Fruit fly (Drosophila melanogaster) whole organism, embryonic: Measurements from ENCODE around the gene phol.

Source experiments
- Abd-B ChIP-seq: fragments of 200-800 bp; sonication (Bioruptor generic); optimal IDR thresholded peaks from 2 replicates; lab custom pipeline; 2018; ENCODE audit warnings: missing biosample characterization, mild to moderate bottlenecking, missing genetic modification characterization, moderate library complexity
- Atf6 ChIP-seq: fragments of 200-800 bp; sonication (Bioruptor generic); IDR thresholded peaks from 2 replicates; pipeline ENCODE4 v1.3.6; 2022; ENCODE audit warnings: missing biosample characterization, missing genetic modification characterization
- Bdp1 ChIP-seq: fragments of 200-800 bp; sonication (Bioruptor generic); optimal IDR thresholded peaks from 3 replicates; lab custom pipeline; 2016; ENCODE audit warnings: missing biosample characterization, missing genetic modification characterization
- CG10147 ChIP-seq: fragments of 200-800 bp; sonication (Bioruptor generic); optimal IDR thresholded peaks from 2 replicates; lab custom pipeline; 2019; ENCODE audit warnings: missing biosample characterization, mild to moderate bottlenecking, missing genetic modification characterization, moderate library complexity
- CG10431 ChIP-seq: fragments of 200-800 bp; sonication (Bioruptor generic); optimal IDR thresholded peaks from 3 replicates; lab custom pipeline; 2018; ENCODE audit warnings: missing biosample characterization, mild to moderate bottlenecking, missing genetic modification characterization
- CG15073 ChIP-seq: fragments of 200-800 bp; sonication (Bioruptor generic); optimal IDR thresholded peaks from 2 replicates; lab custom pipeline; 2016; ENCODE audit warnings: missing biosample characterization, missing genetic modification characterization
- CG16815 ChIP-seq: fragments of 200-800 bp; sonication (Bioruptor generic); optimal IDR thresholded peaks from 3 replicates; lab custom pipeline; 2017; ENCODE audit warnings: missing biosample characterization, mild to moderate bottlenecking, missing genetic modification characterization
- CG17568 ChIP-seq: fragments of 200-800 bp; sonication (Bioruptor generic); optimal IDR thresholded peaks from 2 replicates; lab custom pipeline; 2018; ENCODE audit warnings: missing biosample characterization, mild to moderate bottlenecking, missing genetic modification characterization, moderate library complexity
- CG18011 ChIP-seq: fragments of 200-800 bp; sonication (Bioruptor generic); optimal IDR thresholded peaks from 2 replicates; lab custom pipeline; 2017; ENCODE audit warnings: missing biosample characterization, missing genetic modification characterization, mild to moderate bottlenecking, moderate library complexity, missing genotype
- CG2129 ChIP-seq: fragments of 200-800 bp; sonication (Bioruptor generic); IDR thresholded peaks from 2 replicates; pipeline ENCODE4 v1.3.6; 2022; ENCODE audit warnings: missing biosample characterization, missing genetic modification characterization; ENCODE audit not compliant: partially characterized antibody
- CG2678 ChIP-seq: fragments of 200-800 bp; sonication (Bioruptor generic); optimal IDR thresholded peaks from 3 replicates; lab custom pipeline; 2019; ENCODE audit warnings: missing biosample characterization, mild to moderate bottlenecking, missing genetic modification characterization, moderate library complexity
- CG2889 ChIP-seq: fragments of 200-800 bp; sonication (Bioruptor generic); IDR thresholded peaks from 3 replicates; pipeline ENCODE4 v1.3.6; 2022; ENCODE audit warnings: missing biosample characterization, missing genetic modification characterization
- CG33557 ChIP-seq: fragments of 200-800 bp; sonication (Bioruptor generic); optimal IDR thresholded peaks from 2 replicates; lab custom pipeline; 2019; ENCODE audit warnings: missing biosample characterization, mild to moderate bottlenecking, missing genetic modification characterization, moderate library complexity
- CG43689 ChIP-seq: fragments of 200-800 bp; sonication (Bioruptor generic); IDR thresholded peaks from 2 replicates; pipeline ENCODE4 v1.3.6; 2022; ENCODE audit warnings: missing biosample characterization, missing genetic modification characterization
- CG7556 ChIP-seq: fragments of 200-800 bp; sonication (Bioruptor generic); optimal IDR thresholded peaks from 2 replicates; lab custom pipeline; 2017; ENCODE audit warnings: missing biosample characterization, mild to moderate bottlenecking, missing genetic modification characterization
- D ChIP-seq, 2 experiments: fragments of 200-800 bp in 1 of 2; fragments of >200 bp in 1 of 2; sonication (Bioruptor generic) in 1 of 2; optimal IDR thresholded peaks; 2 replicates in 1 of 2; 3 replicates in 1 of 2; lab custom pipeline; 2017; ENCODE audit warnings: mild to moderate bottlenecking in 1 of 2, missing biosample characterization in 1 of 2, missing genetic modification characterization in 1 of 2, missing genetic modification reagents in 1 of 2
- Dp ChIP-seq: fragments of 200-800 bp; sonication (Bioruptor generic); optimal IDR thresholded peaks from 2 replicates; lab custom pipeline; 2018; ENCODE audit warnings: missing biosample characterization, mild to moderate bottlenecking, missing genetic modification characterization, moderate library complexity
- ERR ChIP-seq: fragments of 200-800 bp; sonication (Bioruptor generic); optimal IDR thresholded peaks from 2 replicates; lab custom pipeline; 2016; ENCODE audit warnings: missing biosample characterization, missing genetic modification characterization
- Ets97D ChIP-seq: fragments of 200-800 bp; sonication (Bioruptor generic); optimal IDR thresholded peaks from 3 replicates; lab custom pipeline; 2016; ENCODE audit warnings: missing biosample characterization, missing genetic modification characterization
- HHEX ChIP-seq: fragments of 200-800 bp; sonication (Bioruptor generic); optimal IDR thresholded peaks from 3 replicates; lab custom pipeline; 2017; ENCODE audit warnings: missing biosample characterization, mild to moderate bottlenecking, missing genetic modification characterization, missing genetic modification reagents
- Hr39 ChIP-seq: fragments of >200 bp; optimal IDR thresholded peaks from 2 replicates; lab custom pipeline; 2017
- Hsf ChIP-seq: fragments of 200-800 bp; sonication (Bioruptor generic); optimal IDR thresholded peaks from 3 replicates; lab custom pipeline; 2016; ENCODE audit warnings: missing biosample characterization, missing genetic modification characterization
- Lim3 ChIP-seq: fragments of 200-800 bp; sonication (Bioruptor generic); IDR thresholded peaks from 2 replicates; pipeline ENCODE4 v1.3.6; 2022; ENCODE audit warnings: missing biosample characterization, missing genetic modification characterization
- NC2α ChIP-seq: fragments of 200-800 bp; sonication (Bioruptor generic); optimal IDR thresholded peaks from 2 replicates; lab custom pipeline; 2016; ENCODE audit warnings: missing biosample characterization, missing genetic modification characterization
- Scr ChIP-seq: fragments of 200-800 bp; sonication (Bioruptor generic); IDR thresholded peaks from 2 replicates; pipeline ENCODE4 v1.3.6; 2022; ENCODE audit warnings: missing biosample characterization, missing genetic modification characterization; ENCODE audit not compliant: partially characterized antibody
- Six4 ChIP-seq: fragments of 200-800 bp; sonication (Bioruptor generic); optimal IDR thresholded peaks from 2 replicates; lab custom pipeline; 2016; ENCODE audit warnings: missing biosample characterization, missing genetic modification characterization
- Stat92E ChIP-seq, 3 experiments: fragments of >200 bp in 2 of 3; fragments of 200-800 bp in 1 of 3; sonication (Bioruptor generic) in 1 of 3; optimal IDR thresholded peaks; 2 replicates each; lab custom pipeline; 2017 to 2019; ENCODE audit warnings: missing biosample characterization in 3 of 3, missing genetic modification characterization in 3 of 3, mild to moderate bottlenecking in 1 of 3, moderate library complexity in 1 of 3
- Vsx1 ChIP-seq: fragments of 200-800 bp; sonication (Bioruptor generic); optimal IDR thresholded peaks from 2 replicates; lab custom pipeline; 2017; ENCODE audit warnings: missing biosample characterization, mild to moderate bottlenecking, missing genetic modification characterization, missing genetic modification reagents
- bab2 ChIP-seq: fragments of 200-800 bp; sonication (Bioruptor generic); optimal IDR thresholded peaks from 2 replicates; lab custom pipeline; 2016; ENCODE audit warnings: missing biosample characterization, missing genetic modification characterization
- crp ChIP-seq, 2 experiments: fragments of 200-800 bp; sonication (Bioruptor generic); optimal IDR thresholded peaks; 2 replicates in 1 of 2; 3 replicates in 1 of 2; lab custom pipeline; 2017; ENCODE audit warnings: missing biosample characterization in 2 of 2, missing genetic modification characterization in 2 of 2, mild to moderate bottlenecking in 1 of 2, moderate library complexity in 1 of 2
- dpn ChIP-seq, 2 experiments: fragments of 200-800 bp; sonication (Bioruptor generic); optimal IDR thresholded peaks; 3 replicates each; lab custom pipeline; 2016; ENCODE audit warnings: missing biosample characterization in 2 of 2, missing genetic modification characterization in 2 of 2
- exex ChIP-seq: fragments of 200-800 bp; sonication (Bioruptor generic); optimal IDR thresholded peaks from 4 replicates; lab custom pipeline; 2018; ENCODE audit warnings: missing biosample characterization, mild to moderate bottlenecking, missing genetic modification characterization, moderate library complexity
- gcm ChIP-seq: fragments of 200-800 bp; sonication (Bioruptor generic); optimal IDR thresholded peaks from 2 replicates; lab custom pipeline; 2019; ENCODE audit warnings: missing biosample characterization, mild to moderate bottlenecking, missing genetic modification characterization, moderate library complexity
- insv ChIP-seq, 2 experiments: fragments of 200-800 bp; sonication (Bioruptor generic); optimal IDR thresholded peaks; 3 replicates each; lab custom pipeline; 2016 to 2018; ENCODE audit warnings: missing biosample characterization in 2 of 2, missing genetic modification characterization in 2 of 2
- inv ChIP-seq: fragments of 200-800 bp; sonication (Bioruptor generic); IDR thresholded peaks from 2 replicates; pipeline ENCODE4 v1.3.6; 2022; ENCODE audit warnings: missing biosample characterization, missing genetic modification characterization; ENCODE audit not compliant: partially characterized antibody
- kay ChIP-seq: fragments of 200-800 bp; sonication (Bioruptor generic); optimal IDR thresholded peaks from 2 replicates; lab custom pipeline; 2016; ENCODE audit warnings: missing biosample characterization, missing genetic modification characterization
- lilli ChIP-seq: fragments of 200-800 bp; sonication (Bioruptor generic); optimal IDR thresholded peaks from 3 replicates; lab custom pipeline; 2016; ENCODE audit warnings: missing biosample characterization, missing genetic modification characterization
- lov ChIP-seq, 2 experiments: fragments of 200-800 bp in 1 of 2; fragments of >200 bp in 1 of 2; sonication (Bioruptor generic) in 1 of 2; IDR thresholded peaks in 1 of 2; optimal IDR thresholded peaks in 1 of 2; 2 replicates in 1 of 2; 3 replicates in 1 of 2; pipeline versions ENCODE4 v1.3.6 to Lab custom; 2017 to 2022; ENCODE audit warnings: missing biosample characterization in 1 of 2, missing genetic modification characterization in 1 of 2
- luna ChIP-seq: fragments of 200-800 bp; sonication (Bioruptor generic); optimal IDR thresholded peaks from 2 replicates; lab custom pipeline; 2016; ENCODE audit warnings: missing biosample characterization, missing genetic modification characterization
- odd ChIP-seq: fragments of 200-800 bp; sonication (Bioruptor generic); optimal IDR thresholded peaks from 2 replicates; lab custom pipeline; 2017; ENCODE audit warnings: missing biosample characterization, mild to moderate bottlenecking, missing genetic modification characterization
- repo ChIP-seq: fragments of 200-800 bp; sonication (Bioruptor generic); optimal IDR thresholded peaks from 2 replicates; lab custom pipeline; 2016; ENCODE audit warnings: missing biosample characterization, missing genetic modification characterization
- sna ChIP-seq: fragments of 200-800 bp; sonication (Bioruptor generic); IDR thresholded peaks from 2 replicates; pipeline ENCODE4 v1.3.6; 2022; ENCODE audit warnings: missing biosample characterization, missing genetic modification characterization; ENCODE audit not compliant: partially characterized antibody
- stc ChIP-seq: fragments of 200-800 bp; sonication (Bioruptor generic); IDR thresholded peaks from 2 replicates; pipeline ENCODE4 v1.3.6; 2022; ENCODE audit warnings: missing biosample characterization, missing genetic modification characterization
- tap ChIP-seq: fragments of 200-800 bp; optimal IDR thresholded peaks from 3 replicates; lab custom pipeline; 2019; ENCODE audit warnings: missing biosample characterization, mild to moderate bottlenecking, missing genetic modification characterization, moderate library complexity
- trem ChIP-seq: fragments of 200-800 bp; optimal IDR thresholded peaks from 3 replicates; lab custom pipeline; 2019; ENCODE audit warnings: missing biosample characterization, mild to moderate bottlenecking, missing genetic modification characterization, moderate library complexity
- tup ChIP-seq: fragments of 200-800 bp; sonication (Bioruptor generic); optimal IDR thresholded peaks from 2 replicates; lab custom pipeline; 2016; ENCODE audit warnings: missing biosample characterization, mild to moderate bottlenecking, missing genetic modification characterization, moderate library complexity
- unpg ChIP-seq: fragments of 200-800 bp; sonication (Bioruptor generic); optimal IDR thresholded peaks from 3 replicates; lab custom pipeline; 2018; ENCODE audit warnings: missing biosample characterization, mild to moderate bottlenecking, missing genetic modification characterization, moderate library complexity
- usp ChIP-seq: fragments of >200 bp; optimal IDR thresholded peaks from 2 replicates; lab custom pipeline; 2017; ENCODE audit warnings: missing biosample characterization, missing genetic modification characterization
- wek ChIP-seq: fragments of 200-800 bp; sonication (Bioruptor generic); optimal IDR thresholded peaks from 3 replicates; lab custom pipeline; 2018; ENCODE audit warnings: missing biosample characterization, mild to moderate bottlenecking, missing genetic modification characterization, moderate library complexity

Gene phol

dm6 chr3L:9476829-9477228 lies 20.7 kb upstream of the phol start, which contains the start of the genes Uch-L5 and Jarid2 (continued):
- TF ChIP-seq lilli (peak; percentile 72), NC2α (GFP tag; lab: Kevin White, UChicago) (no peak), CG10147 (GFP tag; lab: Kevin White, UChicago) (no peak), Hr39 (lab: Kevin White, UChicago) (no peak), ERR (GFP tag; lab: Kevin White, UChicago) (peak; percentile 61), Stat92E (GFP tag; optimal IDR thresholded peaks at IDR 0.05; lab: Kevin White, UChicago) (peak in 1 of 3 experiments; percentile 42), dpn (GFP tag; optimal IDR thresholded peaks at IDR 0.05; lab: Kevin White, UChicago) (peak; percentile 33 to 57), Abd-B (no peak), Ets97D (GFP tag; lab: Kevin White, UChicago) (peak; percentile 96), lov (optimal IDR thresholded peaks at IDR 0.05; lab: Kevin White, UChicago) (no peak), lov (GFP tag; IDR thresholded peaks at IDR 0.05; lab: Robert Waterston, UW) (no peak), CG16815 (GFP tag; lab: Kevin White, UChicago) (no peak), odd (GFP tag; lab: Kevin White, UChicago) (no peak), tup (GFP tag; lab: Kevin White, UChicago) (no peak), crp (GFP tag; optimal IDR thresholded peaks at IDR 0.05; lab: Kevin White, UChicago) (peak in 1 of 2 experiments; percentile 27), bab2 (GFP tag; lab: Kevin White, UChicago) (peak; percentile 15), inv (GFP tag; lab: Robert Waterston, UW) (peak; percentile 41; the same call in 1 of the 2 replicates), D (optimal IDR thresholded peaks at IDR 0.05; lab: Kevin White, UChicago) (no peak), D (GFP tag; optimal IDR thresholded peaks at IDR 0.05; lab: Kevin White, UChicago) (no peak), HHEX (GFP tag; lab: Kevin White, UChicago) (peak; percentile 36), gcm (GFP tag; lab: Kevin White, UChicago) (peak; percentile 17), CG10431 (GFP tag; lab: Kevin White, UChicago) (no peak), CG33557 (GFP tag; lab: Kevin White, UChicago) (peak; percentile 7), stc (GFP tag; lab: Robert Waterston, UW) (no peak), Scr (GFP tag; lab: Robert Waterston, UW) (no peak), CG2889 (GFP tag; lab: Robert Waterston, UW) (no peak), unpg (GFP tag; lab: Kevin White, UChicago) (no peak), insv (GFP tag; optimal IDR thresholded peaks at IDR 0.05; lab: Kevin White, UChicago) (peak in 1 of 2 experiments; percentile 37), Lim3 (no peak), CG17568 (GFP tag; lab: Kevin White, UChicago) (no peak), tap (tag; lab: Kevin White, UChicago) (no peak), exex (no peak), CG2129 (GFP tag; lab: Robert Waterston, UW) (no peak), Six4 (no peak), sna (GFP tag; lab: Robert Waterston, UW) (no peak), Dp (peak; percentile 62), luna (no peak), Bdp1 (GFP tag; lab: Kevin White, UChicago) (peak; percentile 24), CG18011 (GFP tag; lab: Kevin White, UChicago) (peak; percentile 46), repo (peak; percentile 61), Vsx1 (GFP tag; lab: Kevin White, UChicago) (no peak), usp (GFP tag; lab: Kevin White, UChicago) (no peak), Hsf (GFP tag; lab: Kevin White, UChicago) (peak; percentile 43), CG15073 (GFP tag; lab: Kevin White, UChicago) (no peak), CG7556 (GFP tag; lab: Kevin White, UChicago) (no peak), trem (tag; lab: Kevin White, UChicago) (peak; percentile 82), CG43689 (GFP tag; lab: Robert Waterston, UW) (no peak), CG2678 (tag; lab: Kevin White, UChicago) (no peak), kay (peak; percentile 51), Atf6 (GFP tag; lab: Robert Waterston, UW) (no peak), wek (GFP tag; lab: Kevin White, UChicago) (peak; percentile 49)
